Worm (Caenorhabditis elegans): ENCODE results near the gene jmjd-4.

- TF ChIP-seq pha-4 (tag; optimal IDR thresholded peaks at IDR 0.05) = no peak
- TF ChIP-seq unc-62 (GFP tag; optimal IDR thresholded peaks at IDR 0.05) = no peak
- no peak for TF ChIP-seq dpl-1 (GFP tag; optimal IDR thresholded peaks at IDR 0.05)
- TF ChIP-seq lin-35 (GFP tag; optimal IDR thresholded peaks at IDR 0.05) = no peak
- no peak for TF ChIP-seq nhr-120 (GFP tag; IDR thresholded peaks at IDR 0.05)
- TF ChIP-seq lsy-27 (tag; optimal IDR thresholded peaks at IDR 0.05; ENCODE audit: borderline replicate concordance, insufficient read depth) = no peak
- no peak for TF ChIP-seq Y67H2A.10 (GFP tag; conservative IDR thresholded peaks at IDR 0.05)
These were observed 48.2 kb downstream of the jmjd-4 start, which contains the start of gene K10G9.2 for ce11 chrIII:10285623-10286022.
